Fruit fly (Drosophila melanogaster): Measurements from ENCODE around the gene CG14315.

- TF ChIP-seq tj (GFP tag; optimal IDR thresholded peaks at IDR 0.05) = no peak
- no peak for TF ChIP-seq Hr96 (GFP tag; optimal IDR thresholded peaks at IDR 0.05)
- no peak for TF ChIP-seq CG33017 (tag; optimal IDR thresholded peaks at IDR 0.05)
- no peak for TF ChIP-seq CG7101 (tag; optimal IDR thresholded peaks at IDR 0.05)
- TF ChIP-seq Mnt (GFP tag; optimal IDR thresholded peaks at IDR 0.05) = no peak
- TF ChIP-seq CG7045 (GFP tag; optimal IDR thresholded peaks at IDR 0.05) = no peak
- TF ChIP-seq Crg-1 (GFP tag; optimal IDR thresholded peaks at IDR 0.05) = no peak
- no peak for TF ChIP-seq cnc (optimal IDR thresholded peaks at IDR 0.05)
- no peak for TF ChIP-seq CG5204 (GFP tag; optimal IDR thresholded peaks at IDR 0.05)
- TF ChIP-seq CG14711 (tag; optimal IDR thresholded peaks at IDR 0.05) = no peak
- no peak for TF ChIP-seq pad (GFP tag; optimal IDR thresholded peaks at IDR 0.05)
- TF ChIP-seq CG11617 (GFP tag; optimal IDR thresholded peaks at IDR 0.05) = no peak
- TF ChIP-seq ovo (GFP tag; optimal IDR thresholded peaks at IDR 0.05) = no peak
Measured at dm6 chr3R:18117525-18117924, 41.0 kb upstream of the CG14315 start.
